Worm (Caenorhabditis elegans): ENCODE results near the gene F52B11.2.

Gene F52B11.2

ce11 chrIV:14070992-14071289 is 12.4 kb upstream of the F52B11.2 start (continued):
- peak; percentile 67 for TF ChIP-seq madf-8 (GFP tag; conservative IDR thresholded peaks at IDR 0.05)
- peak; percentile 86 for TF ChIP-seq B0336.3 (GFP tag; IDR thresholded peaks at IDR 0.05)
- no peak for TF ChIP-seq mes-4 (tag; optimal IDR thresholded peaks at IDR 0.05)
- peak; percentile 81; the same call in 1 of the 2 replicates for TF ChIP-seq Y53G8AR.9 (GFP tag; conservative IDR thresholded peaks at IDR 0.05)
- TF ChIP-seq pbrm-1 (GFP tag; IDR thresholded peaks at IDR 0.05) = peak; percentile 85; the same call in 1 of the 2 replicates
- peak; percentile 51 for TF ChIP-seq athp-1 (tag; optimal IDR thresholded peaks at IDR 0.05)
- no peak for TF ChIP-seq sea-2 (GFP tag; IDR thresholded peaks at IDR 0.05)
- no peak for TF ChIP-seq F10E7.11 (tag; optimal IDR thresholded peaks at IDR 0.05)

- TF ChIP-seq ekl-4 (GFP tag; IDR thresholded peaks at IDR 0.05) = no peak
- 0 out of 2 replicates have a peak, but pooled peaks have one; percentile 7 for TF ChIP-seq zfh-2 (GFP tag; conservative IDR thresholded peaks at IDR 0.05)
- 0 out of 2 replicates have a peak, but pooled peaks have one; percentile 48 for TF ChIP-seq cebp-2 (GFP tag; IDR thresholded peaks at IDR 0.05)
- peak; percentile 38; the same call in 1 of the 2 replicates for TF ChIP-seq ztf-28 (GFP tag; IDR thresholded peaks at IDR 0.05)
- TF ChIP-seq hrde-1 (tag; optimal IDR thresholded peaks at IDR 0.05; ENCODE audit: borderline replicate concordance) = no peak
- no peak for TF ChIP-seq Y95B8A.8 (GFP tag; IDR thresholded peaks at IDR 0.05)
- peak; percentile 19; the same call in 1 of the 2 replicates for TF ChIP-seq pbrm-1 (GFP tag; IDR thresholded peaks at IDR 0.05)
- TF ChIP-seq rcor-1 (GFP tag; IDR thresholded peaks at IDR 0.05) = 0 out of 2 replicates have a peak, but pooled peaks have one; percentile 5
- peak; percentile 81 for TF ChIP-seq attf-6 (GFP tag; IDR thresholded peaks at IDR 0.05)
- peak; percentile 46; the same call in 1 of the 2 replicates for TF ChIP-seq lin-26 (GFP tag; IDR thresholded peaks at IDR 0.05)
- 0 out of 2 replicates have a peak, but pooled peaks have one; percentile 3 for TF ChIP-seq madf-3 (GFP tag; IDR thresholded peaks at IDR 0.05)
Observed at ce11 chrIV:14071466-14071865, 11.9 kb upstream of the F52B11.2 start, which contains the start of gene ccar-1. Gene ccar-1 (plus strand): TSS chrIV:14071548.

ce11 chrIV:14072011-14072649 is 11.2 kb upstream of the F52B11.2 start:
- no peak for TF ChIP-seq ama-1 (optimal IDR thresholded peaks at IDR 0.05)
- TF ChIP-seq ama-1 (GFP tag; optimal IDR thresholded peaks at IDR 0.05) = no peak
- TF ChIP-seq gei-17 (GFP tag; optimal IDR thresholded peaks at IDR 0.05) = no peak
- no peak for TF ChIP-seq K12H6.12 (tag; optimal IDR thresholded peaks at IDR 0.05)
- no peak for TF ChIP-seq let-526 (GFP tag; IDR thresholded peaks at IDR 0.05)
- TF ChIP-seq C06A6.2 (GFP tag; conservative IDR thresholded peaks at IDR 0.05) = no peak
- TF ChIP-seq F23B12.7 (tag; optimal IDR thresholded peaks at IDR 0.05; ENCODE audit: insufficient read depth) = no peak
- TF ChIP-seq hsf-1 (GFP tag; IDR thresholded peaks at IDR 0.05) = no peak
- TF ChIP-seq ceh-100 (GFP tag; IDR thresholded peaks at IDR 0.05) = no peak
- peak; percentile 25 for TF ChIP-seq tlf-1 (GFP tag; optimal IDR thresholded peaks at IDR 0.05)
- TF ChIP-seq nhr-90 (tag; optimal IDR thresholded peaks at IDR 0.05) = no peak
- no peak for TF ChIP-seq athp-1 (tag; optimal IDR thresholded peaks at IDR 0.05)
- no peak for TF ChIP-seq nfya-1 (tag; optimal IDR thresholded peaks at IDR 0.05; ENCODE audit: borderline replicate concordance, insufficient read depth)
- TF ChIP-seq madf-6 (GFP tag; IDR thresholded peaks at IDR 0.05) = no peak
- 0 out of 2 replicates have a peak, but pooled peaks have one; percentile 47 for TF ChIP-seq cebp-2 (GFP tag; IDR thresholded peaks at IDR 0.05)
- TF ChIP-seq efl-1 (GFP tag; optimal IDR thresholded peaks at IDR 0.05) = no peak
- no peak for TF ChIP-seq lsy-27 (tag; optimal IDR thresholded peaks at IDR 0.05; ENCODE audit: borderline replicate concordance, insufficient read depth)
- no peak for TF ChIP-seq Y95B8A.8 (GFP tag; IDR thresholded peaks at IDR 0.05)
- TF ChIP-seq T26A5.8 (tag; optimal IDR thresholded peaks at IDR 0.05) = no peak
- 0 out of 2 replicates have a peak, but pooled peaks have one; percentile 20 for TF ChIP-seq nfyb-1 (GFP tag; IDR thresholded peaks at IDR 0.05)
- TF ChIP-seq rec-8 (tag; optimal IDR thresholded peaks at IDR 0.05) = no peak
- peak; percentile 72 for TF ChIP-seq zfh-2 (GFP tag; conservative IDR thresholded peaks at IDR 0.05)
- TF ChIP-seq hlh-12 (tag; optimal IDR thresholded peaks at IDR 0.05) = no peak
- TF ChIP-seq egrh-3 (GFP tag; IDR thresholded peaks at IDR 0.05) = peak; percentile 42; the same call in 1 of the 2 replicates
- no peak for TF ChIP-seq Y56A3A.18 (GFP tag; IDR thresholded peaks at IDR 0.05)
- no peak for TF ChIP-seq dpff-1 (tag; optimal IDR thresholded peaks at IDR 0.05)
- TF ChIP-seq F39B2.1 (GFP tag; IDR thresholded peaks at IDR 0.05) = no peak
- TF ChIP-seq attf-5 (GFP tag; optimal IDR thresholded peaks at IDR 0.05) = no peak
- no peak for TF ChIP-seq rcor-1 (GFP tag; IDR thresholded peaks at IDR 0.05)
- peak; percentile 3 for TF ChIP-seq ceh-79 (tag; optimal IDR thresholded peaks at IDR 0.05)
- no peak for TF ChIP-seq K11D2.4 (GFP tag; IDR thresholded peaks at IDR 0.05)
- peak; percentile 29; the same call in 1 of the 2 replicates for TF ChIP-seq attf-6 (GFP tag; IDR thresholded peaks at IDR 0.05)

Measured in whole organism, young adult.